Worm (Caenorhabditis elegans): Measurements from ENCODE around the gene pals-22.

Gene pals-22

DNA sequence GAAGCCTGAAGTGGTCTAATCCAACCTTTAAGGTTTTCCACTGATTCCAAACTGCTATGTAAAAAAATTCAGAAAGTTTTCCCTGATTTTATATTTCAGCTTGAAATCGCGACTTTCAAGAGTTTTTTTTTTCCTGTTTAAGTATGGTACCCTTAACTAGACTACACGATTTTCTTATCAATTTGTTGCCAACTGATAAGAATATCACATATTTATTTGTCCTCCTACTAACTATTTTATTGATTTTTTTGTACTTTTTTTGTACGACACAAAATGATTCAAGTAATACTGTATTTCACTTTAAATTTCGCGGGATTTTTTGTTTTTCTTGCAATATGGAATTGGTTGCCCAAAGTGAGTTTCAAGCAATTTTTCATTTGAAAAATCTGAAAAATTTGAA lies 50.9 kb downstream of the pals-22 start:
- no peak for TF ChIP-seq nhr-237 (tag; optimal IDR thresholded peaks at IDR 0.05)
